Fruit fly (Drosophila melanogaster): ENCODE data around the gene GV1.

GV1 gene

DNA sequence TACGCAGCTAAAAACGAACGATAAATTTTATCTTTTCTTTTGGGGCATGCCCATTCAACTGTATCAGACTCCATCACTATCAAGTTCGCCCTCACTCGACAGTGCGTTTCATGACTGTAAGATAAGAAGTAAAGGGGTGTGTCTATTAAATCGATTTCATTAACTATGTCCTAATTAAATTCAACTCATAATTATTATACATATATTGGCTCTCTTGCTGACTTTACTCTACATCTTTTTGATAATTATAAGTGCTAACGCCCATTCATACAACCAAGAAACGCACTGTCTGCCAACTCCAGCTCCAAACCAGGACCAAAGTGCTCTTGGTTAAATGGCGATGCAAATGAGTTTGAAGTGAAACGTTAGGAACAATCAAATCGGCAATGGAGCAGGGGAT, 58.5 kb downstream of the GV1 start:
- TF ChIP-seq CG11247 (GFP tag; IDR thresholded peaks at IDR 0.05) (peak; percentile 19; the same call in 1 of the 2 replicates), Doc3 (GFP tag; IDR thresholded peaks at IDR 0.05; ENCODE audit: partially characterized antibody) (no peak), Max (GFP tag; optimal IDR thresholded peaks at IDR 0.05) (no peak), CG4424 (GFP tag; optimal IDR thresholded peaks at IDR 0.05) (peak; percentile 57), hkb (optimal IDR thresholded peaks at IDR 0.05) (no peak), hkb (GFP tag; IDR thresholded peaks at IDR 0.05) (peak; percentile 47), CG17829 (tag; optimal IDR thresholded peaks at IDR 0.05) (peak; percentile 18), pnt (GFP tag; optimal IDR thresholded peaks at IDR 0.05) (no peak), MBD-R2 (GFP tag; IDR thresholded peaks at IDR 0.05) (no peak; the same call in 1 of the 2 replicates), dati (GFP tag; IDR thresholded peaks at IDR 0.05) (no peak), CG31224 (GFP tag; IDR thresholded peaks at IDR 0.05) (0 out of 2 replicates have a peak, but pooled peaks have one; percentile 22), CG6683 (GFP tag; optimal IDR thresholded peaks at IDR 0.05) (peak; percentile 31), da (GFP tag; optimal IDR thresholded peaks at IDR 0.05) (no peak), CG6272 (GFP tag; IDR thresholded peaks at IDR 0.05) (no peak), luna (GFP tag; optimal IDR thresholded peaks at IDR 0.05) (no peak), CG11456 (GFP tag; IDR thresholded peaks at IDR 0.05) (0 out of 3 replicates have a peak, but pooled peaks have one; percentile 27), TFAM (GFP tag; optimal IDR thresholded peaks at IDR 0.05) (no peak), E2f1 (GFP tag; IDR thresholded peaks at IDR 0.05) (peak; percentile 54; the same call in 1 of the 2 replicates), CG14050 (GFP tag; IDR thresholded peaks at IDR 0.05) (no peak), Gug (GFP tag; IDR thresholded peaks at IDR 0.05) (peak; percentile 53; the same call in 3 of the 4 replicates), CG4820 (GFP tag; optimal IDR thresholded peaks at IDR 0.05) (no peak), HHEX (GFP tag; optimal IDR thresholded peaks at IDR 0.05) (peak; percentile 45), Meics (GFP tag; optimal IDR thresholded peaks at IDR 0.05) (peak; percentile 46), ssp (GFP tag; IDR thresholded peaks at IDR 0.05) (peak; percentile 40; the same call in 1 of the 2 replicates), Mrtf (GFP tag; IDR thresholded peaks at IDR 0.05) (peak; percentile 37; the same call in 1 of the 3 replicates), Drgx (GFP tag; IDR thresholded peaks at IDR 0.05) (peak; percentile 72), grau (tag; optimal IDR thresholded peaks at IDR 0.05) (no peak), Asciz (GFP tag; optimal IDR thresholded peaks at IDR 0.05) (peak; percentile 36), slp2 (GFP tag; optimal IDR thresholded peaks at IDR 0.05) (no peak), CG32772 (GFP tag; IDR thresholded peaks at IDR 0.05) (peak; percentile 54), CG4707 (GFP tag; optimal IDR thresholded peaks at IDR 0.05) (no peak), CG7372 (GFP tag; IDR thresholded peaks at IDR 0.05) (0 out of 2 replicates have a peak, but pooled peaks have one; percentile 39), CG6791 (GFP tag; IDR thresholded peaks at IDR 0.05; ENCODE audit: partially characterized antibody) (no peak), crol (GFP tag; IDR thresholded peaks at IDR 0.05) (no peak), sim (GFP tag; IDR thresholded peaks at IDR 0.05) (0 out of 2 replicates have a peak, but pooled peaks have one; percentile 20), al (GFP tag; IDR thresholded peaks at IDR 0.05) (peak; percentile 41; the same call in 1 of the 2 replicates), CG2120 (GFP tag; optimal IDR thresholded peaks at IDR 0.05) (peak; percentile 8), CG32532 (GFP tag; IDR thresholded peaks at IDR 0.05) (peak; percentile 77), lab (GFP tag; optimal IDR thresholded peaks at IDR 0.05) (no peak), Nf-YA (GFP tag; IDR thresholded peaks at IDR 0.05) (no peak), CG3847 (GFP tag; IDR thresholded peaks at IDR 0.05) (no peak), pfk (GFP tag; optimal IDR thresholded peaks at IDR 0.05) (no peak), lbe (GFP tag; optimal IDR thresholded peaks at IDR 0.05) (peak; percentile 37), Mad (GFP tag; optimal IDR thresholded peaks at IDR 0.05) (no peak), CG1233 (GFP tag; optimal IDR thresholded peaks at IDR 0.05) (peak; percentile 50), CG8281 (tag; optimal IDR thresholded peaks at IDR 0.05) (no peak), C15 (GFP tag; IDR thresholded peaks at IDR 0.05) (no peak), HLH3B (GFP tag; IDR thresholded peaks at IDR 0.05) (0 out of 2 replicates have a peak, but pooled peaks have one; percentile 24), Dp (GFP tag; optimal IDR thresholded peaks at IDR 0.05) (no peak), cato (GFP tag; optimal IDR thresholded peaks at IDR 0.05; ENCODE audit: borderline replicate concordance) (no peak), CG2712 (tag; optimal IDR thresholded peaks at IDR 0.05) (peak; percentile 64), stc (GFP tag; IDR thresholded peaks at IDR 0.05) (peak; percentile 42; the same call in 1 of the 2 replicates)
